Fruit fly (Drosophila melanogaster) whole organism: Measurements from ENCODE around the gene mas.

Experiments used
- CG8478 ChIP-seq: fragments of >200 bp; optimal IDR thresholded peaks from 2 replicates; lab custom pipeline; 2018; ENCODE audit warnings: inconsistent platforms
- Dll ChIP-seq: fragments of >200 bp; optimal IDR thresholded peaks from 2 replicates; lab custom pipeline; 2017
- psq ChIP-seq: fragments of >200 bp; optimal IDR thresholded peaks from 2 replicates; lab custom pipeline; 2017
- usp ChIP-seq: fragments of >200 bp; optimal IDR thresholded peaks from 2 replicates; lab custom pipeline; 2017; ENCODE audit warnings: missing biosample characterization, missing genetic modification characterization, mixed read lengths

DNA sequence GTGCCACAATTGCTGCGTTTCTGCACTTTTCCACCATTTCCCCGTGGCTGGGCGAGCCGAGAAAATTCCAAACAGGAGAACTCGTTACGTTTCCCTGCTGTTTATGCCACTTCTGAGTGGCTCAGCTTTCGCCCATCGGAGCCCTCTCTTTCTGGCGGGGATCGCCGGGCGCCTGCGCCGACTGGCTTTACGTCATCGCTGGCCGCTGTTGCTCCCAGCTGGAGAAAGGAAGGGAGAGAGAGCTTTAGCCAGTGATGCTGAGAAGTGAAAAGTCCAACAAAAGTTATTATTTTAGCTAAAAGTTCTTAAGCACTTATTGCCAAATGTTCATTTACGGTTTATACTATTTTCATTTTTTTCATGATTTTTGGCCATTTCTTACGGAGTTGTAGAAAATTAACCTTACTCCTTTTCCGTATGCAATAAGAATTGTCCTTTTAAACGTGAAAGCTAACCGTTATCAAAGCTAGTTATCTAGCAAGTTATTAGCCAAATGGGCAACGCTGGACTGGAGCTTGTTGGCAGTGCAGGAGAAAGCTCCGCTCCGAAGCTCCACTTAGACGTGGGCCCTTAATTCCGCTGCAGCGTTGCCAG is 20.8 kb upstream of the mas start, which contains the start of the genes Teh2 and tipE:
- TF ChIP-seq Dll (lab: Kevin White, UChicago) (no peak), CG8478 (no peak), psq (lab: Kevin White, UChicago) (no peak), usp (GFP tag; lab: Kevin White, UChicago) (no peak)
